Worm (Caenorhabditis elegans) whole organism, young adult: ENCODE results near the gene R05A10.3.

Experiments used
- F33H1.4 ChIP-seq: fragments of 200-800 bp; sonication (Bioruptor generic); IDR thresholded peaks from 2 replicates; pipeline ENCODE4 v1.3.6; 2022; ENCODE audit warnings: missing genetic modification reagents, missing genetic modification characterization, missing compliant biosample characterization
- F37B4.10 ChIP-seq: fragments of 200-800 bp; sonication (Bioruptor generic); IDR thresholded peaks from 2 replicates; pipeline ENCODE4 v1.3.6; 2022; ENCODE audit warnings: missing genetic modification characterization, missing compliant biosample characterization
- F55B11.4 ChIP-seq: sonication (generic microtip); optimal IDR thresholded peaks from 2 replicates; lab custom pipeline; 2016; ENCODE audit warnings: missing compliant biosample characterization, missing genetic modification characterization, borderline replicate concordance; ENCODE audit not compliant: insufficient read depth
- F57C9.4 ChIP-seq: sonication (generic microtip); optimal IDR thresholded peaks from 2 replicates; lab custom pipeline; 2017; ENCODE audit warnings: mild to moderate bottlenecking, missing genetic modification characterization, missing compliant biosample characterization
- Y53F4B.3 ChIP-seq: fragments of 200-800 bp; sonication (Bioruptor generic); IDR thresholded peaks from 2 replicates; pipeline ENCODE4 v1.3.6; 2022; ENCODE audit warnings: missing genetic modification reagents, missing genetic modification characterization, missing compliant biosample characterization
- Y56A3A.18 ChIP-seq: fragments of 200-800 bp; sonication (Bioruptor generic); IDR thresholded peaks from 2 replicates; pipeline ENCODE4 v1.3.6; 2022; ENCODE audit warnings: missing genetic modification reagents, missing genetic modification characterization, missing compliant biosample characterization
- ZK185.1 ChIP-seq: sonication (generic microtip); optimal IDR thresholded peaks from 2 replicates; lab custom pipeline; 2016; ENCODE audit warnings: mild to moderate bottlenecking, missing genetic modification characterization, missing compliant biosample characterization; ENCODE audit not compliant: poor library complexity, severe bottlenecking
- aptf-2 ChIP-seq: fragments of 200-800 bp; sonication (Bioruptor generic); conservative IDR thresholded peaks from 2 replicates; pipeline ENCODE4 v1.3.6; 2022; ENCODE audit warnings: missing genetic modification reagents, missing genetic modification characterization, missing compliant biosample characterization
- attf-6 ChIP-seq: fragments of 200-800 bp; sonication (Bioruptor generic); IDR thresholded peaks from 2 replicates; pipeline ENCODE4 v1.3.6; 2022; ENCODE audit warnings: missing genetic modification reagents, missing genetic modification characterization, missing compliant biosample characterization
- bed-2 ChIP-seq: fragments of 200-800 bp; sonication (Bioruptor generic); IDR thresholded peaks from 2 replicates; pipeline ENCODE4 v1.3.6; 2022; ENCODE audit warnings: missing genetic modification reagents, missing genetic modification characterization, missing compliant biosample characterization
- cebp-1 ChIP-seq, 2 experiments: fragments of 200-800 bp in 1 of 2; sonication (Bioruptor generic) in 1 of 2; sonication (generic microtip) in 1 of 2; IDR thresholded peaks in 1 of 2; optimal IDR thresholded peaks in 1 of 2; 2 replicates each; pipeline versions ENCODE4 v1.3.6 to Lab custom; 2017 to 2022; ENCODE audit warnings: missing compliant biosample characterization in 2 of 2, missing genetic modification characterization in 2 of 2, mild to moderate bottlenecking in 1 of 2, missing genetic modification reagents in 1 of 2, moderate library complexity in 1 of 2
- cebp-2 ChIP-seq: fragments of 200-800 bp; sonication (Bioruptor generic); IDR thresholded peaks from 2 replicates; pipeline ENCODE4 v1.3.6; 2022; ENCODE audit warnings: missing genetic modification characterization, missing compliant biosample characterization
- ceh-100 ChIP-seq: fragments of 200-800 bp; sonication (Bioruptor generic); IDR thresholded peaks from 2 replicates; pipeline ENCODE4 v1.3.6; 2022; ENCODE audit warnings: missing genetic modification reagents, missing genetic modification characterization, missing compliant biosample characterization
- ceh-27 ChIP-seq: fragments of 200-800 bp; sonication (Bioruptor generic); optimal IDR thresholded peaks from 2 replicates; lab custom pipeline; 2018; ENCODE audit warnings: mild to moderate bottlenecking, missing genetic modification characterization, moderate library complexity, missing compliant biosample characterization
- ceh-58 ChIP-seq: fragments of 200-800 bp; sonication (Bioruptor generic); IDR thresholded peaks from 2 replicates; pipeline ENCODE4 v1.3.6; 2022; ENCODE audit warnings: missing genetic modification characterization, missing compliant biosample characterization
- ceh-91 ChIP-seq: fragments of 200-800 bp; sonication (Bioruptor generic); IDR thresholded peaks from 2 replicates; pipeline ENCODE4 v1.3.6; 2022; ENCODE audit warnings: missing genetic modification reagents, missing genetic modification characterization, missing compliant biosample characterization
- egl-18 ChIP-seq: fragments of 200-800 bp; sonication (Bioruptor generic); IDR thresholded peaks from 2 replicates; pipeline ENCODE4 v1.3.6; 2022; ENCODE audit warnings: missing genetic modification reagents, missing genetic modification characterization, missing compliant biosample characterization
- fkh-3 ChIP-seq: sonication (generic microtip); optimal IDR thresholded peaks from 2 replicates; lab custom pipeline; 2016; ENCODE audit warnings: mild to moderate bottlenecking, missing genetic modification characterization, missing compliant biosample characterization
- hlh-12 ChIP-seq: sonication (generic microtip); optimal IDR thresholded peaks from 2 replicates; lab custom pipeline; 2016; ENCODE audit warnings: missing genetic modification characterization, missing compliant biosample characterization
- hmg-20 ChIP-seq: fragments of 200-800 bp; sonication (Bioruptor generic); IDR thresholded peaks from 2 replicates; pipeline ENCODE4 v1.3.6; 2022; ENCODE audit warnings: missing genetic modification reagents, missing genetic modification characterization, missing compliant biosample characterization
- hrde-1 ChIP-seq: sonication (generic microtip); optimal IDR thresholded peaks from 2 replicates; lab custom pipeline; 2016; ENCODE audit warnings: missing genetic modification characterization, mild to moderate bottlenecking, missing compliant biosample characterization, moderate library complexity, missing genotype, missing genetic modification reagents, borderline replicate concordance
- lag-1 ChIP-seq: fragments of 200-800 bp; sonication (Bioruptor generic); IDR thresholded peaks from 2 replicates; pipeline ENCODE4 v1.3.6; 2022; ENCODE audit warnings: missing genetic modification reagents, missing genetic modification characterization, missing compliant biosample characterization
- let-607 ChIP-seq, 2 experiments: fragments of 200-800 bp in 1 of 2; sonication (Bioruptor generic) in 1 of 2; sonication (generic microtip) in 1 of 2; optimal IDR thresholded peaks; 2 replicates each; lab custom pipeline; 2016 to 2018; ENCODE audit warnings: mild to moderate bottlenecking in 2 of 2, missing compliant biosample characterization in 2 of 2, missing genetic modification characterization in 2 of 2, moderate library complexity in 2 of 2, missing genotype in 1 of 2
- lir-1 ChIP-seq: fragments of 200-800 bp; sonication (Bioruptor generic); conservative IDR thresholded peaks from 2 replicates; pipeline ENCODE4 v1.3.6; 2022; ENCODE audit warnings: missing genetic modification reagents, missing genetic modification characterization, missing compliant biosample characterization
- madf-3 ChIP-seq: fragments of 200-800 bp; sonication (Bioruptor generic); IDR thresholded peaks from 2 replicates; pipeline ENCODE4 v1.3.6; 2022; ENCODE audit warnings: missing genetic modification reagents, missing genetic modification characterization, missing compliant biosample characterization
- nfya-1 ChIP-seq: sonication (generic microtip); optimal IDR thresholded peaks from 2 replicates; lab custom pipeline; 2017; ENCODE audit warnings: antibody characterized with exemption, missing compliant biosample characterization, missing genetic modification characterization, borderline replicate concordance; ENCODE audit not compliant: insufficient read depth
- nfya-2 ChIP-seq: fragments of 200-800 bp; sonication (Bioruptor generic); IDR thresholded peaks from 2 replicates; pipeline ENCODE4 v1.3.6; 2022; ENCODE audit warnings: missing genetic modification reagents, missing genetic modification characterization, missing compliant biosample characterization
- nhr-120 ChIP-seq: fragments of 200-800 bp; sonication (Bioruptor generic); IDR thresholded peaks from 2 replicates; pipeline ENCODE4 v1.3.6; 2022; ENCODE audit warnings: missing genetic modification characterization, missing compliant biosample characterization
- nhr-27 ChIP-seq: fragments of 200-800 bp; sonication (Bioruptor generic); optimal IDR thresholded peaks from 2 replicates; lab custom pipeline; 2018; ENCODE audit warnings: mild to moderate bottlenecking, missing genetic modification characterization, moderate library complexity, missing compliant biosample characterization
- pha-4 ChIP-seq: fragments of 150-350 bp; sonication (generic microtip); optimal IDR thresholded peaks from 2 replicates; lab custom pipeline; 2014; ENCODE audit warnings: missing biosample characterization, missing genetic modification reagents, missing genetic modification characterization
- snpc-3.4 ChIP-seq: sonication (generic microtip); optimal IDR thresholded peaks from 2 replicates; lab custom pipeline; 2017; ENCODE audit warnings: missing genetic modification characterization, mild to moderate bottlenecking, missing compliant biosample characterization, antibody characterized with exemption, moderate library complexity, missing genotype, missing genetic modification reagents
- zfh-2 ChIP-seq: fragments of 200-800 bp; sonication (Bioruptor generic); conservative IDR thresholded peaks from 2 replicates; pipeline ENCODE4 v1.3.6; 2022; ENCODE audit warnings: missing genetic modification reagents, missing genetic modification characterization, missing compliant biosample characterization
- ztf-26 ChIP-seq: sonication (generic microtip); optimal IDR thresholded peaks from 2 replicates; lab custom pipeline; 2017; ENCODE audit warnings: missing genetic modification characterization, missing compliant biosample characterization
- ztf-3 ChIP-seq: fragments of 200-800 bp; sonication (Bioruptor generic); optimal IDR thresholded peaks from 2 replicates; lab custom pipeline; 2018; ENCODE audit warnings: mild to moderate bottlenecking, missing genetic modification characterization, missing compliant biosample characterization

R05A10.3 gene

DNA sequence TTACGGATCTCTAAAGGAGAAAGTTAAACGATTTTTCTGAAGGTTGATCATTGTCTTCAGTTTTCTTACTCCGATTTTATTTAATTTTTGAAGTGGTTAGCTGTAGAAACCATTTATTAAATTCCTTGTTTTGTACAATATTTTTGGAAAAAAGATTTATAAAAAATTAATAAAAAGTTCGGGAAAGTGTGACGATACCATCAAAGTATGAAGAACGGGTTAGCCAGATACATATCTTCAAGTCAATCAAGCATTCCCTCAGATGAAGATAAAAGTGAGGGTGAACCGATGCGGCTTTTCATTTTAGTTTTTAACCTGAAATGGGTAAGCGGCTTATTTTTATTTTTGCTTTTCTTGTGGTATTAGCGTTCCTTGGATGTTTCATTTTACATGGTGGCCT, 10.8 kb downstream of the R05A10.3 start, which contains the start of gene R05A10.6:
Gene R05A10.6, plus strand, starts transcription at position 301 of the 400 bp plus-strand sequence.
- TF ChIP-seq ceh-100 (GFP tag; lab: Robert Waterston, UW) (no peak), ceh-58 (GFP tag; lab: Robert Waterston, UW) (no peak), cebp-1 (GFP tag; IDR thresholded peaks at IDR 0.05; lab: Robert Waterston, UW) (no peak), cebp-1 (tag; optimal IDR thresholded peaks at IDR 0.05; lab: Kevin White, UChicago) (no peak), F33H1.4 (no peak), lir-1 (GFP tag; lab: Robert Waterston, UW) (no peak), bed-2 (GFP tag; lab: Robert Waterston, UW) (no peak), let-607 (tag; optimal IDR thresholded peaks at IDR 0.05; lab: Kevin White, UChicago) (no peak), hmg-20 (GFP tag; lab: Robert Waterston, UW) (no peak), F57C9.4 (no peak), attf-6 (no peak), hrde-1 (tag; lab: Kevin White, UChicago) (no peak)

DNA sequence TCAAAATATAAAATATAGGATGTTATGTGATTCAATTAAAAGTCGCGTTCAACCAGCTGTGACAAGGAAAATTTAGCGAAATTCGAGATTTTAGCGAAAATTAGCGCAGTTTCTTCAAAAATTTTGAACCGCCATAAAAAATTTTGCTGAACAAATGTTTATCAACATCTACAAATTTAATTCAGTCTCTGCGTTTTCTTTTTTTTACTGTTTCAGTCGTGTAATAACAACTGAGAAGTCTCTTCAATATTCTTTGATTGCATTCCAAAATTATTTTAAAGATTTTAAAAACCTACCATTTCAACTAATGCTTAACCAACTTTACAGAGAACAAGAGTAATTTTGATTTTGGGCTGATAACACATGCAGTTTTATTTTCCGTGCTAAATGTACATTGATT, 12.2 kb downstream of the R05A10.3 start:
- TF ChIP-seq nhr-120 (GFP tag; lab: Robert Waterston, UW) (no peak), F55B11.4 (tag; lab: Kevin White, UChicago) (no peak), hlh-12 (tag; lab: Kevin White, UChicago) (no peak), Y56A3A.18 (GFP tag; lab: Robert Waterston, UW) (no peak)

DNA sequence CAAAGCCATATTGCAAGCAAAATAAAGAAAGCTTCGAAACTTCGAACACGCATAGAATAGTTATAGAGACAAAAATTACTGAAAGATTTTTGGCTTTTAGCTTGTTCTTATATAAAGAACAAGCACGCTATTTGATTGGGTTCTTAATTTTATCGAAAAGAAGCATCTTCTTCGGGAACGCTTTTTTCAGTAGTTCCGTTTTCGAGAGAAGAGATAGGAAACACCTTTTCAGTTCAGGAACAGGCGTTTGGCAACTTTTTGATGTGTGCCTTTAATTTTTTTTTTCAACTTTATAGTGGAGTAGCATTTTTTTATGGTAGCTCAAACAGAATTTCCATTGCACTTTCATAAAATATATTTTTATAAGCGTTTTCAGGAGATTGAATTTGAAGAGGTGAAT, 13.5 kb downstream of the R05A10.3 start, which contains the start of gene R05A10.7:
Gene R05A10.7, minus strand, starts transcription at position 101 of the 400 bp plus-strand sequence.
- TF ChIP-seq cebp-2 (GFP tag; lab: Robert Waterston, UW) (no peak), snpc-3.4 (tag; lab: Kevin White, UChicago) (no peak), pha-4 (tag; lab: Kevin White, UChicago) (no peak), zfh-2 (GFP tag; lab: Robert Waterston, UW) (no peak), ceh-91 (GFP tag; lab: Robert Waterston, UW) (no peak), lag-1 (GFP tag; lab: Robert Waterston, UW) (no peak), ztf-3 (no peak), ztf-26 (tag; lab: Kevin White, UChicago) (no peak), fkh-3 (tag; lab: Kevin White, UChicago) (no peak), egl-18 (GFP tag; lab: Robert Waterston, UW) (no peak), Y53F4B.3 (GFP tag; lab: Robert Waterston, UW) (no peak), nfya-1 (tag; lab: Kevin White, UChicago) (no peak), nfya-2 (GFP tag; lab: Robert Waterston, UW) (no peak), ZK185.1 (no peak), F37B4.10 (GFP tag; lab: Robert Waterston, UW) (no peak), aptf-2 (GFP tag; lab: Robert Waterston, UW) (no peak), ceh-27 (GFP tag; lab: Kevin White, UChicago) (no peak), nhr-27 (no peak), Y56A3A.18 (GFP tag; lab: Robert Waterston, UW) (no peak), madf-3 (GFP tag; lab: Robert Waterston, UW) (no peak)
